Worm (Caenorhabditis elegans) whole organism, young adult: ENCODE data around the gene B0244.6.

Experiments used
- B0019.2 ChIP-seq: fragments of 200-800 bp; sonication (Bioruptor generic); conservative IDR thresholded peaks from 2 replicates; pipeline ENCODE4 v1.3.6; 2022; ENCODE audit warnings: missing genetic modification reagents, missing genetic modification characterization, missing compliant biosample characterization
- F22D6.2 ChIP-seq: sonication (generic microtip); optimal IDR thresholded peaks from 2 replicates; lab custom pipeline; 2016; ENCODE audit warnings: mild to moderate bottlenecking, missing genetic modification characterization, missing compliant biosample characterization
- F33H1.4 ChIP-seq: fragments of 200-800 bp; sonication (Bioruptor generic); IDR thresholded peaks from 2 replicates; pipeline ENCODE4 v1.3.6; 2022; ENCODE audit warnings: missing genetic modification reagents, missing genetic modification characterization, missing compliant biosample characterization
- F39B2.1 ChIP-seq: fragments of 200-800 bp; sonication (Bioruptor generic); IDR thresholded peaks from 2 replicates; pipeline ENCODE4 v1.3.6; 2022; ENCODE audit warnings: missing genetic modification reagents, missing genetic modification characterization, missing compliant biosample characterization
- F49E8.2 ChIP-seq: sonication (generic microtip); optimal IDR thresholded peaks from 3 replicates; lab custom pipeline; 2017; ENCODE audit warnings: missing genetic modification characterization, mild to moderate bottlenecking, missing compliant biosample characterization, antibody characterized with exemption, moderate library complexity; ENCODE audit not compliant: insufficient read depth
- T26A5.8 ChIP-seq: sonication (generic microtip); optimal IDR thresholded peaks from 2 replicates; lab custom pipeline; 2016; ENCODE audit warnings: missing genetic modification characterization, missing compliant biosample characterization
- ZK185.1 ChIP-seq: sonication (generic microtip); optimal IDR thresholded peaks from 2 replicates; lab custom pipeline; 2016; ENCODE audit warnings: mild to moderate bottlenecking, missing genetic modification characterization, missing compliant biosample characterization; ENCODE audit not compliant: poor library complexity, severe bottlenecking
- akir-1 ChIP-seq: fragments of 200-800 bp; sonication (Bioruptor generic); optimal IDR thresholded peaks from 2 replicates; lab custom pipeline; 2018; ENCODE audit warnings: mild to moderate bottlenecking, missing genetic modification characterization, moderate library complexity, missing compliant biosample characterization
- ama-1 ChIP-seq, 3 experiments: fragments of 150-350 bp in 1 of 3; sonication (generic microtip) in 2 of 3; optimal IDR thresholded peaks; 2 replicates each; lab custom pipeline; 2014 to 2018; ENCODE audit warnings: missing biosample characterization in 2 of 3, missing genetic modification characterization in 2 of 3, missing genetic modification reagents in 2 of 3
- aptf-2 ChIP-seq: fragments of 200-800 bp; sonication (Bioruptor generic); conservative IDR thresholded peaks from 2 replicates; pipeline ENCODE4 v1.3.6; 2022; ENCODE audit warnings: missing genetic modification reagents, missing genetic modification characterization, missing compliant biosample characterization
- aptf-3 ChIP-seq: fragments of 200-800 bp; sonication (Bioruptor generic); IDR thresholded peaks from 2 replicates; pipeline ENCODE4 v1.3.6; 2022; ENCODE audit warnings: missing genetic modification characterization, missing compliant biosample characterization
- atf-7 ChIP-seq: sonication (generic microtip); optimal IDR thresholded peaks from 2 replicates; lab custom pipeline; 2017; ENCODE audit warnings: mild to moderate bottlenecking, missing genetic modification characterization, missing compliant biosample characterization
- athp-1 ChIP-seq: sonication (generic microtip); optimal IDR thresholded peaks from 2 replicates; lab custom pipeline; 2017; ENCODE audit warnings: mild to moderate bottlenecking, missing genetic modification characterization, missing compliant biosample characterization
- attf-3 ChIP-seq: fragments of 200-800 bp; sonication (Bioruptor generic); conservative IDR thresholded peaks from 2 replicates; pipeline ENCODE4 v1.3.6; 2022; ENCODE audit warnings: missing genetic modification reagents, missing genetic modification characterization, missing compliant biosample characterization
- attf-5 ChIP-seq: fragments of 200-800 bp; sonication (Bioruptor generic); optimal IDR thresholded peaks from 2 replicates; lab custom pipeline; 2018; ENCODE audit warnings: mild to moderate bottlenecking, missing genetic modification characterization, missing compliant biosample characterization
- bed-2 ChIP-seq: fragments of 200-800 bp; sonication (Bioruptor generic); IDR thresholded peaks from 2 replicates; pipeline ENCODE4 v1.3.6; 2022; ENCODE audit warnings: missing genetic modification reagents, missing genetic modification characterization, missing compliant biosample characterization
- cebp-2 ChIP-seq: fragments of 200-800 bp; sonication (Bioruptor generic); IDR thresholded peaks from 2 replicates; pipeline ENCODE4 v1.3.6; 2022; ENCODE audit warnings: missing genetic modification characterization, missing compliant biosample characterization
- ceh-27 ChIP-seq: fragments of 200-800 bp; sonication (Bioruptor generic); optimal IDR thresholded peaks from 2 replicates; lab custom pipeline; 2018; ENCODE audit warnings: mild to moderate bottlenecking, missing genetic modification characterization, moderate library complexity, missing compliant biosample characterization
- ceh-91 ChIP-seq: fragments of 200-800 bp; sonication (Bioruptor generic); IDR thresholded peaks from 2 replicates; pipeline ENCODE4 v1.3.6; 2022; ENCODE audit warnings: missing genetic modification reagents, missing genetic modification characterization, missing compliant biosample characterization
- chd-7 ChIP-seq: sonication (generic microtip); optimal IDR thresholded peaks from 2 replicates; lab custom pipeline; 2016; ENCODE audit warnings: mild to moderate bottlenecking, missing genetic modification characterization, moderate library complexity, missing compliant biosample characterization
- dpff-1 ChIP-seq: sonication (generic microtip); optimal IDR thresholded peaks from 2 replicates; lab custom pipeline; 2017; ENCODE audit warnings: mild to moderate bottlenecking, missing genetic modification characterization, missing compliant biosample characterization
- egl-44 ChIP-seq: fragments of 200-800 bp; sonication (Bioruptor generic); IDR thresholded peaks from 2 replicates; pipeline ENCODE4 v1.3.6; 2022; ENCODE audit warnings: missing genetic modification reagents, missing genetic modification characterization, missing compliant biosample characterization
- gei-17 ChIP-seq: fragments of 200-800 bp; sonication (Bioruptor generic); optimal IDR thresholded peaks from 2 replicates; lab custom pipeline; 2018; ENCODE audit warnings: mild to moderate bottlenecking, missing genetic modification characterization, missing compliant biosample characterization
- hlh-12 ChIP-seq: sonication (generic microtip); optimal IDR thresholded peaks from 2 replicates; lab custom pipeline; 2016; ENCODE audit warnings: missing genetic modification characterization, missing compliant biosample characterization
- hlh-26 ChIP-seq: fragments of 200-800 bp; sonication (Bioruptor generic); conservative IDR thresholded peaks from 2 replicates; pipeline ENCODE4 v1.3.6; 2022; ENCODE audit warnings: missing genetic modification reagents, missing genetic modification characterization, missing compliant biosample characterization
- lag-1 ChIP-seq: fragments of 200-800 bp; sonication (Bioruptor generic); IDR thresholded peaks from 2 replicates; pipeline ENCODE4 v1.3.6; 2022; ENCODE audit warnings: missing genetic modification reagents, missing genetic modification characterization, missing compliant biosample characterization
- madf-10 ChIP-seq: sonication (generic microtip); optimal IDR thresholded peaks from 2 replicates; lab custom pipeline; 2016; ENCODE audit warnings: mild to moderate bottlenecking, missing genetic modification characterization, missing compliant biosample characterization
- madf-3 ChIP-seq: fragments of 200-800 bp; sonication (Bioruptor generic); IDR thresholded peaks from 2 replicates; pipeline ENCODE4 v1.3.6; 2022; ENCODE audit warnings: missing genetic modification reagents, missing genetic modification characterization, missing compliant biosample characterization
- madf-6 ChIP-seq: fragments of 200-800 bp; sonication (Bioruptor generic); IDR thresholded peaks from 2 replicates; pipeline ENCODE4 v1.3.6; 2022; ENCODE audit warnings: missing genetic modification reagents, missing genetic modification characterization, missing compliant biosample characterization
- mxl-1 ChIP-seq: sonication (generic microtip); optimal IDR thresholded peaks from 2 replicates; lab custom pipeline; 2016; ENCODE audit warnings: missing genetic modification characterization, missing compliant biosample characterization
- nfya-1 ChIP-seq: sonication (generic microtip); optimal IDR thresholded peaks from 2 replicates; lab custom pipeline; 2017; ENCODE audit warnings: antibody characterized with exemption, missing compliant biosample characterization, missing genetic modification characterization, borderline replicate concordance; ENCODE audit not compliant: insufficient read depth
- nfya-2 ChIP-seq: fragments of 200-800 bp; sonication (Bioruptor generic); IDR thresholded peaks from 2 replicates; pipeline ENCODE4 v1.3.6; 2022; ENCODE audit warnings: missing genetic modification reagents, missing genetic modification characterization, missing compliant biosample characterization
- nhr-27 ChIP-seq: fragments of 200-800 bp; sonication (Bioruptor generic); optimal IDR thresholded peaks from 2 replicates; lab custom pipeline; 2018; ENCODE audit warnings: mild to moderate bottlenecking, missing genetic modification characterization, moderate library complexity, missing compliant biosample characterization
- pha-4 ChIP-seq: fragments of 150-350 bp; sonication (generic microtip); optimal IDR thresholded peaks from 2 replicates; lab custom pipeline; 2014; ENCODE audit warnings: missing biosample characterization, missing genetic modification reagents, missing genetic modification characterization
- repo-1 ChIP-seq: sonication (generic microtip); optimal IDR thresholded peaks from 2 replicates; lab custom pipeline; 2017; ENCODE audit warnings: mild to moderate bottlenecking, missing genetic modification characterization, missing compliant biosample characterization
- snpc-1.1 ChIP-seq: sonication (generic microtip); optimal IDR thresholded peaks from 2 replicates; lab custom pipeline; 2017; ENCODE audit warnings: missing genetic modification characterization, mild to moderate bottlenecking, missing compliant biosample characterization, antibody characterized with exemption, moderate library complexity, missing genotype, missing genetic modification reagents; ENCODE audit not compliant: insufficient read depth
- snpc-3.4 ChIP-seq: sonication (generic microtip); optimal IDR thresholded peaks from 2 replicates; lab custom pipeline; 2017; ENCODE audit warnings: missing genetic modification characterization, mild to moderate bottlenecking, missing compliant biosample characterization, antibody characterized with exemption, moderate library complexity, missing genotype, missing genetic modification reagents
- snpc-4 ChIP-seq, 5 experiments: fragments of 150-350 bp in 1 of 5; sonication (generic microtip) in 4 of 5; optimal IDR thresholded peaks; 2 replicates each; lab custom pipeline; 2014 to 2018; ENCODE audit warnings: missing genetic modification characterization in 5 of 5, missing biosample characterization in 3 of 5, antibody characterized with exemption in 2 of 5, mild to moderate bottlenecking in 2 of 5, missing compliant biosample characterization in 2 of 5, missing genotype in 2 of 5, moderate library complexity in 2 of 5, missing genetic modification reagents in 1 of 5
- somi-1 ChIP-seq: fragments of 200-800 bp; sonication (Bioruptor generic); optimal IDR thresholded peaks from 2 replicates; lab custom pipeline; 2018; ENCODE audit warnings: mild to moderate bottlenecking, missing genetic modification characterization, missing compliant biosample characterization
- sptf-2 ChIP-seq: fragments of 200-800 bp; sonication (Bioruptor generic); optimal IDR thresholded peaks from 2 replicates; lab custom pipeline; 2018; ENCODE audit warnings: mild to moderate bottlenecking, missing genetic modification characterization, missing compliant biosample characterization
- tbp1 ChIP-seq: fragments of 200-800 bp; sonication (Bioruptor generic); optimal IDR thresholded peaks from 2 replicates; lab custom pipeline; 2018; ENCODE audit warnings: mild to moderate bottlenecking, missing genetic modification characterization, missing compliant biosample characterization
- tbx-9 ChIP-seq: sonication (generic microtip); optimal IDR thresholded peaks from 2 replicates; lab custom pipeline; 2016; ENCODE audit warnings: borderline replicate concordance, missing genetic modification characterization, inconsistent platforms, missing compliant biosample characterization
- zim-3 ChIP-seq: sonication (generic microtip); optimal IDR thresholded peaks from 2 replicates; lab custom pipeline; 2017; ENCODE audit warnings: mild to moderate bottlenecking, missing genetic modification characterization, moderate library complexity, missing compliant biosample characterization
- ztf-18 ChIP-seq: sonication (generic microtip); optimal IDR thresholded peaks from 2 replicates; lab custom pipeline; 2016; ENCODE audit warnings: missing genotype, mild to moderate bottlenecking, missing genetic modification characterization, missing compliant biosample characterization
- ztf-25 ChIP-seq: fragments of 200-800 bp; sonication (Bioruptor generic); IDR thresholded peaks from 2 replicates; pipeline ENCODE4 v1.3.6; 2022; ENCODE audit warnings: missing genetic modification reagents, missing genetic modification characterization, missing compliant biosample characterization
- ztf-3 ChIP-seq: fragments of 200-800 bp; sonication (Bioruptor generic); optimal IDR thresholded peaks from 2 replicates; lab custom pipeline; 2018; ENCODE audit warnings: mild to moderate bottlenecking, missing genetic modification characterization, missing compliant biosample characterization

Gene B0244.6

DNA sequence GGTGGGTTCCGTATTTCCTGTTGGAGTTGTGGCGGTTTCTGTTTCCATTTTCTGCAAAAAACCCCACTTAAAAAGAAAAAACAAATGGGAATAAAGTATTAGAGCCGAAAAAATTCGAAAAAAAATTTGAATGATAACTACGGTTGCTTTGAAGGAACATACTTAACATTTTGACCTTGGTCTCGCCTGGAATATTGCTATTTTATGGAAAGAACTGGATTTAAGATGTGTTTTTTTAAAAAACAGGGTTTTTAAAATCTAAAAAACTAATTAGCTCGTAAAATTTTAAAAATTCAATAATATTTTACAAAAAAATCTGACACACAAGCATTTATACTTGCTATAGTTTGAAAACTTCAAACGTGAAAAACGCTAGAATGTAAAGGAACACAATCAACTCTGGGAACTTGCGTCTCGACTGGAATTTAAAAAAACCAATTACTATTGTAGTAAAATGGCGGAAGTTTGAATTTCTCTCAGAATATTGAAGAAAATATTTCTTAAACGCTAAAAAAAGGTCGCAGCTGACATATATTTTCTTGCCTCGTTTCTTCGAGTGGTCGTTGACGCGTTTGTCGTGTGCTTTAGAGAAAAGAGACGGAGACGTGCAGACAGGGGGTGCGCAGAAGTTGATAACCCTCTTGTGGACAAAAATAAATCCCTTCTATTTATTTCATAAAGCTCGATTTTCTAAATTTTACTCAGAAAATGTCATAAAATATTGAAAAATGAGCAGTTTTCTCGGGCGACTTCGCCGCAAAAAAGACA lies 39.7 kb upstream of the B0244.6 start, which contains the start of the genes lgg-3 and rgs-5 (continued):
- no peak for TF ChIP-seq nfya-2 (GFP tag; lab: Robert Waterston, UW)
- no peak for TF ChIP-seq F22D6.2
- TF ChIP-seq nfya-1 (tag; lab: Kevin White, UChicago): no peak
- no peak for TF ChIP-seq hlh-12
- no peak for TF ChIP-seq F39B2.1 (GFP tag; lab: Robert Waterston, UW)
- TF ChIP-seq ztf-18 (tag; lab: Kevin White, UChicago): peak; percentile 72
- TF ChIP-seq chd-7: no peak
- no peak for TF ChIP-seq F49E8.2
- TF ChIP-seq atf-7 (tag; lab: Kevin White, UChicago): no peak
- TF ChIP-seq gei-17 (GFP tag; lab: Kevin White, UChicago): no peak
- no peak for TF ChIP-seq akir-1 (GFP tag; lab: Kevin White, UChicago)
- TF ChIP-seq zim-3 (tag; lab: Kevin White, UChicago): no peak
- TF ChIP-seq snpc-3.4 (tag; lab: Kevin White, UChicago): no peak
- TF ChIP-seq snpc-4 (GFP tag; optimal IDR thresholded peaks at IDR 0.05; lab: Kevin White, UChicago): no peak
- TF ChIP-seq snpc-4 (tag; optimal IDR thresholded peaks at IDR 0.05; lab: Kevin White, UChicago): peak; percentile 5 to 81 (median 31)
- no peak for TF ChIP-seq ztf-3 (GFP tag; lab: Kevin White, UChicago)
- TF ChIP-seq dpff-1: no peak
- peak; percentile 31 for TF ChIP-seq snpc-1.1 (tag; lab: Kevin White, UChicago)
- no peak for TF ChIP-seq aptf-3 (GFP tag; lab: Robert Waterston, UW)
- TF ChIP-seq ztf-25: no peak
- no peak for TF ChIP-seq sptf-2 (GFP tag; lab: Kevin White, UChicago)
- TF ChIP-seq mxl-1 (tag; lab: Kevin White, UChicago): no peak
- TF ChIP-seq tbx-9 (tag; lab: Kevin White, UChicago): no peak
- TF ChIP-seq cebp-2 (GFP tag; lab: Robert Waterston, UW): no peak
- TF ChIP-seq B0019.2 (GFP tag; lab: Robert Waterston, UW): no peak
- peak; percentile 61 for TF ChIP-seq ceh-91 (GFP tag; lab: Robert Waterston, UW)
- no peak for TF ChIP-seq madf-3
- TF ChIP-seq T26A5.8: no peak
- TF ChIP-seq somi-1 (GFP tag; lab: Kevin White, UChicago): no peak
- TF ChIP-seq ceh-27: peak; percentile 12
- peak; percentile 88 for TF ChIP-seq madf-6 (GFP tag; lab: Robert Waterston, UW)
- peak; percentile 65 for TF ChIP-seq attf-5 (GFP tag; lab: Kevin White, UChicago)

DNA sequence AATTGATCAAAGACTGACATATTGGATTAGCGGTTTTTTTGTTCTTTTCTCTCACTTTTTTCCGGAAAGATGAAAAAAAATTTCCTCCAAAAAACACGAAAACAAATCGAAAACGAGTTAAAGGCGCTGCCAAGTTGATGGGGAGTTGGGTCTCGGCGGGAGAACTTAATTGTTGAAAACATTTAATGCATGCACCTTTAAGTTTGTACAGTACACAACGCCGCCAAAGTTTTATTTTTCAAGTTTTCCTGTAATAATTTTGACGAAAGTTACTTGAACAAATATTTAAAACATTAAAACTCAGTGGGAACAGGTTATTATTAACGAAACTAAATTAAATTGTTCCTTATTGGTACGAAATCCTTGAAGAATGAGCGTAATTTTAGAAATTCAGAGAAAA lies 36.3 kb upstream of the B0244.6 start:
- no peak for TF ChIP-seq pha-4
- TF ChIP-seq madf-10: no peak
- peak; percentile 79 for TF ChIP-seq F33H1.4 (GFP tag; lab: Robert Waterston, UW)
- TF ChIP-seq ZK185.1 (tag; lab: Kevin White, UChicago): no peak
- no peak for TF ChIP-seq F39B2.1 (GFP tag; lab: Robert Waterston, UW)
- no peak for TF ChIP-seq zim-3 (tag; lab: Kevin White, UChicago)
- no peak for TF ChIP-seq ceh-27
- TF ChIP-seq hlh-26 (GFP tag; lab: Robert Waterston, UW): no peak
- TF ChIP-seq tbx-9 (tag; lab: Kevin White, UChicago): no peak
- no peak for TF ChIP-seq aptf-2 (GFP tag; lab: Robert Waterston, UW)
- peak; percentile 78 for TF ChIP-seq madf-6 (GFP tag; lab: Robert Waterston, UW)
- no peak for TF ChIP-seq tbp1 (GFP tag; lab: Kevin White, UChicago)
- TF ChIP-seq hlh-12: no peak
- no peak for TF ChIP-seq athp-1 (tag; lab: Kevin White, UChicago)
- TF ChIP-seq nhr-27: no peak
- no peak for TF ChIP-seq lag-1
- TF ChIP-seq repo-1 (tag; lab: Kevin White, UChicago): no peak
- no peak for TF ChIP-seq ama-1 (optimal IDR thresholded peaks at IDR 0.05; lab: Kevin White, UChicago)
- TF ChIP-seq ama-1 (GFP tag; optimal IDR thresholded peaks at IDR 0.05; lab: Kevin White, UChicago): no peak
- TF ChIP-seq bed-2: no peak
- no peak for TF ChIP-seq F49E8.2
- no peak for TF ChIP-seq attf-3 (GFP tag; lab: Robert Waterston, UW)
- TF ChIP-seq egl-44 (GFP tag; lab: Robert Waterston, UW): no peak
